Worm (Caenorhabditis elegans) whole organism, late embryonic: ENCODE results near the gene W02C12.2.

Source experiments
- C08G9.2 ChIP-seq: sonication (generic microtip); optimal IDR thresholded peaks from 2 replicates; lab custom pipeline; 2016; ENCODE audit warnings: mild to moderate bottlenecking, missing genetic modification characterization, moderate library complexity, missing compliant biosample characterization
- K09A11.1 ChIP-seq: sonication (generic microtip); optimal IDR thresholded peaks from 2 replicates; lab custom pipeline; 2017; ENCODE audit warnings: antibody characterized with exemption, mild to moderate bottlenecking, missing genetic modification characterization, missing compliant biosample characterization; ENCODE audit not compliant: insufficient read depth
- T23F11.4 ChIP-seq: fragments of 200-800 bp; sonication (Bioruptor generic); optimal IDR thresholded peaks from 2 replicates; lab custom pipeline; 2018; ENCODE audit warnings: mild to moderate bottlenecking, missing genetic modification characterization, missing compliant biosample characterization
- ama-1 ChIP-seq: fragments of 150-350 bp; optimal IDR thresholded peaks from 2 replicates; lab custom pipeline; 2014
- elt-2 ChIP-seq: sonication (generic microtip); optimal IDR thresholded peaks from 2 replicates; lab custom pipeline; 2016; ENCODE audit warnings: missing genetic modification reagents, missing genetic modification characterization, missing compliant biosample characterization
- nfya-1 ChIP-seq: sonication (generic microtip); optimal IDR thresholded peaks from 2 replicates; lab custom pipeline; 2017; ENCODE audit warnings: missing genetic modification characterization, mild to moderate bottlenecking, missing compliant biosample characterization, antibody characterized with exemption, moderate library complexity
- npax-4 ChIP-seq: sonication (generic microtip); optimal IDR thresholded peaks from 2 replicates; lab custom pipeline; 2016; ENCODE audit warnings: missing genetic modification characterization, missing compliant biosample characterization
- pha-4 ChIP-seq: fragments of 150-350 bp; optimal IDR thresholded peaks from 2 replicates; lab custom pipeline; 2018; ENCODE audit warnings: missing biosample characterization, missing genetic modification reagents, missing genetic modification characterization
- pqm-1 ChIP-seq: sonication (generic microtip); optimal IDR thresholded peaks from 2 replicates; lab custom pipeline; 2016; ENCODE audit warnings: missing genetic modification characterization, missing compliant biosample characterization
- unc-3 ChIP-seq, 2 experiments: fragments of 200-800 bp in 1 of 2; sonication (Bioruptor generic) in 1 of 2; sonication (generic microtip) in 1 of 2; conservative IDR thresholded peaks in 1 of 2; optimal IDR thresholded peaks in 1 of 2; 2 replicates each; pipeline versions ENCODE4 v1.3.6 to Lab custom; 2016 to 2022; ENCODE audit warnings: missing compliant biosample characterization in 2 of 2, missing genetic modification characterization in 2 of 2, missing genetic modification reagents in 1 of 2
- unc-42 ChIP-seq: sonication (generic microtip); optimal IDR thresholded peaks from 2 replicates; lab custom pipeline; 2016; ENCODE audit warnings: missing genotype, missing genetic modification characterization, missing compliant biosample characterization
- zip-5 ChIP-seq: sonication (generic microtip); optimal IDR thresholded peaks from 2 replicates; lab custom pipeline; 2016; ENCODE audit warnings: missing genetic modification characterization, missing compliant biosample characterization

- TF ChIP-seq pha-4 (tag; lab: Kevin White, UChicago) (no peak), unc-42 (tag; lab: Kevin White, UChicago) (no peak), elt-2 (no peak), nfya-1 (tag; lab: Kevin White, UChicago) (no peak), K09A11.1 (tag; lab: Kevin White, UChicago) (no peak), pqm-1 (tag; lab: Kevin White, UChicago) (no peak), C08G9.2 (no peak), npax-4 (no peak), ama-1 (lab: Kevin White, UChicago) (no peak), zip-5 (tag; lab: Kevin White, UChicago) (no peak), T23F11.4 (GFP tag; lab: Kevin White, UChicago) (no peak), unc-3 (GFP tag; conservative IDR thresholded peaks at IDR 0.05; lab: Robert Waterston, UW) (no peak), unc-3 (tag; optimal IDR thresholded peaks at IDR 0.05; lab: Kevin White, UChicago) (no peak)
These were observed 8.9 kb upstream of the W02C12.2 start for ce11 chrIV:4016723-4017122.
